Worm (Caenorhabditis elegans): ENCODE measurements around the gene dex-1.

dex-1 gene

ce11 chrIII:5572806-5573205 is 46.9 kb downstream of the dex-1 start:
- TF ChIP-seq nhr-28 (tag; optimal IDR thresholded peaks at IDR 0.05) = no peak
- TF ChIP-seq unc-120 (tag; optimal IDR thresholded peaks at IDR 0.05; ENCODE audit: poor library complexity, severe bottlenecking) = peak; percentile 30

ce11 chrIII:5573694-5574093 is 47.8 kb downstream of the dex-1 start, which contains the start of gene molo-1:
Gene molo-1 (plus strand): TSS chrIII:5573994.
- no peak for TF ChIP-seq nhr-28 (tag; optimal IDR thresholded peaks at IDR 0.05)
- no peak for TF ChIP-seq pha-4 (tag; optimal IDR thresholded peaks at IDR 0.05)
- TF ChIP-seq ceh-83 (GFP tag; optimal IDR thresholded peaks at IDR 0.05) = no peak
- no peak for TF ChIP-seq unc-39 (tag; optimal IDR thresholded peaks at IDR 0.05)
- TF ChIP-seq tbx-8 (GFP tag; optimal IDR thresholded peaks at IDR 0.05) = no peak
- no peak for TF ChIP-seq lin-32 (GFP tag; optimal IDR thresholded peaks at IDR 0.05)
- no peak for TF ChIP-seq mab-5 (tag; optimal IDR thresholded peaks at IDR 0.05)
- TF ChIP-seq snpc-4 (tag; optimal IDR thresholded peaks at IDR 0.05) = no peak
- TF ChIP-seq ztf-11 (tag; optimal IDR thresholded peaks at IDR 0.05) = no peak
- TF ChIP-seq unc-120 (tag; optimal IDR thresholded peaks at IDR 0.05; ENCODE audit: poor library complexity, severe bottlenecking) = no peak
- no peak for TF ChIP-seq zip-8 (tag; optimal IDR thresholded peaks at IDR 0.05)
- no peak for TF ChIP-seq lsy-2 (tag; optimal IDR thresholded peaks at IDR 0.05)
- no peak for TF ChIP-seq mls-2 (tag; optimal IDR thresholded peaks at IDR 0.05)
- TF ChIP-seq unc-62 (GFP tag; optimal IDR thresholded peaks at IDR 0.05) = no peak
- no peak for TF ChIP-seq M03D4.4 (tag; optimal IDR thresholded peaks at IDR 0.05)
- no peak for TF ChIP-seq sptf-1 (tag; optimal IDR thresholded peaks at IDR 0.05)
- no peak for TF ChIP-seq ceh-39 (tag; optimal IDR thresholded peaks at IDR 0.05)
- TF ChIP-seq elt-3 (tag; optimal IDR thresholded peaks at IDR 0.05) = no peak

- TF ChIP-seq ham-2 (GFP tag; optimal IDR thresholded peaks at IDR 0.05) = no peak
- TF ChIP-seq ztf-11 (tag; optimal IDR thresholded peaks at IDR 0.05) = no peak
- no peak for TF ChIP-seq ceh-43 (GFP tag; optimal IDR thresholded peaks at IDR 0.05)
- no peak for TF ChIP-seq tbx-8 (GFP tag; optimal IDR thresholded peaks at IDR 0.05)
- TF ChIP-seq nhr-2 (tag; optimal IDR thresholded peaks at IDR 0.05) = no peak
- TF ChIP-seq unc-39 (tag; optimal IDR thresholded peaks at IDR 0.05) = no peak
- no peak for TF ChIP-seq drap-1 (GFP tag; optimal IDR thresholded peaks at IDR 0.05)
- TF ChIP-seq lsy-2 (tag; optimal IDR thresholded peaks at IDR 0.05) = no peak
- TF ChIP-seq blmp-1 (tag; optimal IDR thresholded peaks at IDR 0.05) = no peak
- TF ChIP-seq unc-62 (GFP tag; optimal IDR thresholded peaks at IDR 0.05) = no peak
- TF ChIP-seq pha-4 (tag; optimal IDR thresholded peaks at IDR 0.05) = no peak
- no peak for TF ChIP-seq unc-120 (tag; optimal IDR thresholded peaks at IDR 0.05; ENCODE audit: poor library complexity, severe bottlenecking)
- no peak for TF ChIP-seq bed-3 (GFP tag; optimal IDR thresholded peaks at IDR 0.05)
- no peak for TF ChIP-seq nhr-76 (tag; optimal IDR thresholded peaks at IDR 0.05)
- TF ChIP-seq sem-2 (GFP tag; optimal IDR thresholded peaks at IDR 0.05) = no peak
Observed at ce11 chrIII:5581049-5581448, 55.1 kb downstream of the dex-1 start, which contains the start of gene F56D2.5. Gene F56D2.5 (minus strand): TSS chrIII:5581419.

- TF ChIP-seq snpc-4 (tag; optimal IDR thresholded peaks at IDR 0.05) (no peak), mep-1 (tag; optimal IDR thresholded peaks at IDR 0.05) (no peak), sptf-1 (tag; optimal IDR thresholded peaks at IDR 0.05) (no peak), elt-1 (tag; optimal IDR thresholded peaks at IDR 0.05; ENCODE audit: borderline replicate concordance, insufficient read depth) (no peak), zip-8 (tag; optimal IDR thresholded peaks at IDR 0.05) (no peak), bed-3 (GFP tag; optimal IDR thresholded peaks at IDR 0.05) (no peak), unc-39 (tag; optimal IDR thresholded peaks at IDR 0.05) (no peak), unc-62 (GFP tag; optimal IDR thresholded peaks at IDR 0.05) (no peak), nhr-12 (tag; optimal IDR thresholded peaks at IDR 0.05) (no peak), nhr-76 (tag; optimal IDR thresholded peaks at IDR 0.05) (no peak), ztf-11 (tag; optimal IDR thresholded peaks at IDR 0.05) (no peak), tbx-8 (GFP tag; optimal IDR thresholded peaks at IDR 0.05) (no peak), mls-2 (tag; optimal IDR thresholded peaks at IDR 0.05) (no peak), cnd-1 (tag; optimal IDR thresholded peaks at IDR 0.05) (no peak), nhr-237 (tag; optimal IDR thresholded peaks at IDR 0.05) (no peak)
Observed at ce11 chrIII:5582766-5583165, 56.9 kb downstream of the dex-1 start, which contains the start of the genes F56D2.8 and uev-2. Gene F56D2.8 (minus strand): TSS chrIII:5582866. Gene uev-2 (plus strand): TSS chrIII:5583125.

ce11 chrIII:5584647-5585046 is 58.7 kb downstream of the dex-1 start, which contains the start of gene F56D2.3:
Gene F56D2.3 (plus strand): TSS chrIII:5584947.
- TF ChIP-seq bed-3 (GFP tag; optimal IDR thresholded peaks at IDR 0.05) = no peak
- TF ChIP-seq nhr-237 (tag; optimal IDR thresholded peaks at IDR 0.05) = no peak
- no peak for TF ChIP-seq nhr-12 (tag; optimal IDR thresholded peaks at IDR 0.05)
- no peak for TF ChIP-seq hlh-1 (tag; optimal IDR thresholded peaks at IDR 0.05)
- TF ChIP-seq cnd-1 (tag; optimal IDR thresholded peaks at IDR 0.05) = peak; percentile 5
- TF ChIP-seq lin-13 (tag; optimal IDR thresholded peaks at IDR 0.05) = no peak
- no peak for TF ChIP-seq nhr-76 (tag; optimal IDR thresholded peaks at IDR 0.05)
- TF ChIP-seq mep-1 (tag; optimal IDR thresholded peaks at IDR 0.05) = no peak

Data from whole organism, mixed stage, embryonic.